Worm (Caenorhabditis elegans) whole organism, young adult: ENCODE data around the gene slo-2.
A peak's percentile ranks its signal among the peaks of the same experiment; 100 is the strongest.

Experiments used
- B0336.3 ChIP-seq: fragments of 200-800 bp; sonication (Bioruptor generic); IDR thresholded peaks from 2 replicates; pipeline ENCODE4 v1.3.6; 2022; ENCODE audit warnings: missing genetic modification characterization, missing compliant biosample characterization
- C06A6.2 ChIP-seq: fragments of 200-800 bp; sonication (Bioruptor generic); conservative IDR thresholded peaks from 2 replicates; pipeline ENCODE4 v1.3.6; 2022; ENCODE audit warnings: missing genetic modification characterization, missing compliant biosample characterization
- D2030.7 ChIP-seq: fragments of 200-800 bp; sonication (Bioruptor generic); IDR thresholded peaks from 2 replicates; pipeline ENCODE4 v1.3.6; 2022; ENCODE audit warnings: missing genetic modification reagents, missing genetic modification characterization, missing compliant biosample characterization
- F39B2.1 ChIP-seq: fragments of 200-800 bp; sonication (Bioruptor generic); IDR thresholded peaks from 2 replicates; pipeline ENCODE4 v1.3.6; 2022; ENCODE audit warnings: missing genetic modification reagents, missing genetic modification characterization, missing compliant biosample characterization
- F49E8.2 ChIP-seq: sonication (generic microtip); optimal IDR thresholded peaks from 3 replicates; lab custom pipeline; 2017; ENCODE audit warnings: missing genetic modification characterization, mild to moderate bottlenecking, missing compliant biosample characterization, antibody characterized with exemption, moderate library complexity; ENCODE audit not compliant: insufficient read depth
- F55B11.4 ChIP-seq: sonication (generic microtip); optimal IDR thresholded peaks from 2 replicates; lab custom pipeline; 2016; ENCODE audit warnings: missing compliant biosample characterization, missing genetic modification characterization, borderline replicate concordance; ENCODE audit not compliant: insufficient read depth
- F57C9.4 ChIP-seq: sonication (generic microtip); optimal IDR thresholded peaks from 2 replicates; lab custom pipeline; 2017; ENCODE audit warnings: mild to moderate bottlenecking, missing genetic modification characterization, missing compliant biosample characterization
- Y53G8AR.9 ChIP-seq: fragments of 200-800 bp; sonication (Bioruptor generic); conservative IDR thresholded peaks from 2 replicates; pipeline ENCODE4 v1.3.6; 2022; ENCODE audit warnings: missing genetic modification reagents, missing genetic modification characterization, missing compliant biosample characterization
- Y79H2A.3 ChIP-seq: fragments of 200-800 bp; sonication (Bioruptor generic); conservative IDR thresholded peaks from 2 replicates; pipeline ENCODE4 v1.3.6; 2022; ENCODE audit warnings: missing genetic modification reagents, missing genetic modification characterization, missing compliant biosample characterization
- atf-7 ChIP-seq: sonication (generic microtip); optimal IDR thresholded peaks from 2 replicates; lab custom pipeline; 2017; ENCODE audit warnings: mild to moderate bottlenecking, missing genetic modification characterization, missing compliant biosample characterization
- athp-1 ChIP-seq: sonication (generic microtip); optimal IDR thresholded peaks from 2 replicates; lab custom pipeline; 2017; ENCODE audit warnings: mild to moderate bottlenecking, missing genetic modification characterization, missing compliant biosample characterization
- attf-3 ChIP-seq: fragments of 200-800 bp; sonication (Bioruptor generic); conservative IDR thresholded peaks from 2 replicates; pipeline ENCODE4 v1.3.6; 2022; ENCODE audit warnings: missing genetic modification reagents, missing genetic modification characterization, missing compliant biosample characterization
- attf-6 ChIP-seq: fragments of 200-800 bp; sonication (Bioruptor generic); IDR thresholded peaks from 2 replicates; pipeline ENCODE4 v1.3.6; 2022; ENCODE audit warnings: missing genetic modification reagents, missing genetic modification characterization, missing compliant biosample characterization
- cebp-1 ChIP-seq, 2 experiments: fragments of 200-800 bp in 1 of 2; sonication (Bioruptor generic) in 1 of 2; sonication (generic microtip) in 1 of 2; IDR thresholded peaks in 1 of 2; optimal IDR thresholded peaks in 1 of 2; 2 replicates each; pipeline versions ENCODE4 v1.3.6 to Lab custom; 2017 to 2022; ENCODE audit warnings: missing compliant biosample characterization in 2 of 2, missing genetic modification characterization in 2 of 2, mild to moderate bottlenecking in 1 of 2, missing genetic modification reagents in 1 of 2, moderate library complexity in 1 of 2
- ceh-79 ChIP-seq: sonication (generic microtip); optimal IDR thresholded peaks from 2 replicates; lab custom pipeline; 2017; ENCODE audit warnings: mild to moderate bottlenecking, missing genetic modification characterization, missing compliant biosample characterization
- dox-1 ChIP-seq: fragments of 200-800 bp; sonication (Bioruptor generic); IDR thresholded peaks from 2 replicates; pipeline ENCODE4 v1.3.6; 2022; ENCODE audit warnings: missing genetic modification reagents, missing genetic modification characterization, missing compliant biosample characterization
- efl-1 ChIP-seq: fragments of 150-350 bp; optimal IDR thresholded peaks from 2 replicates; lab custom pipeline; 2014; ENCODE audit warnings: missing biosample characterization, missing genetic modification reagents, missing genetic modification characterization
- ekl-4 ChIP-seq: fragments of 200-800 bp; sonication (Bioruptor generic); IDR thresholded peaks from 2 replicates; pipeline ENCODE4 v1.3.6; 2022; ENCODE audit warnings: missing genetic modification reagents, missing genetic modification characterization, missing compliant biosample characterization
- him-1 ChIP-seq: sonication (generic microtip); optimal IDR thresholded peaks from 2 replicates; lab custom pipeline; 2016; ENCODE audit warnings: missing genotype, missing genetic modification reagents, missing genetic modification characterization, missing compliant biosample characterization
- hlh-12 ChIP-seq: sonication (generic microtip); optimal IDR thresholded peaks from 2 replicates; lab custom pipeline; 2016; ENCODE audit warnings: missing genetic modification characterization, missing compliant biosample characterization
- lag-1 ChIP-seq: fragments of 200-800 bp; sonication (Bioruptor generic); IDR thresholded peaks from 2 replicates; pipeline ENCODE4 v1.3.6; 2022; ENCODE audit warnings: missing genetic modification reagents, missing genetic modification characterization, missing compliant biosample characterization
- let-607 ChIP-seq, 2 experiments: fragments of 200-800 bp in 1 of 2; sonication (Bioruptor generic) in 1 of 2; sonication (generic microtip) in 1 of 2; optimal IDR thresholded peaks; 2 replicates each; lab custom pipeline; 2016 to 2018; ENCODE audit warnings: mild to moderate bottlenecking in 2 of 2, missing compliant biosample characterization in 2 of 2, missing genetic modification characterization in 2 of 2, moderate library complexity in 2 of 2, missing genotype in 1 of 2
- lin-26 ChIP-seq: fragments of 200-800 bp; sonication (Bioruptor generic); IDR thresholded peaks from 2 replicates; pipeline ENCODE4 v1.3.6; 2022; ENCODE audit warnings: missing genetic modification reagents, missing genetic modification characterization, missing compliant biosample characterization
- lin-40 ChIP-seq: sonication (generic microtip); optimal IDR thresholded peaks from 2 replicates; lab custom pipeline; 2016; ENCODE audit warnings: missing genetic modification characterization, mild to moderate bottlenecking, missing compliant biosample characterization, missing genotype, missing genetic modification reagents
- madf-10 ChIP-seq: sonication (generic microtip); optimal IDR thresholded peaks from 2 replicates; lab custom pipeline; 2016; ENCODE audit warnings: mild to moderate bottlenecking, missing genetic modification characterization, missing compliant biosample characterization
- madf-8 ChIP-seq: fragments of 200-800 bp; sonication (Bioruptor generic); conservative IDR thresholded peaks from 2 replicates; pipeline ENCODE4 v1.3.6; 2022; ENCODE audit warnings: missing genetic modification reagents, missing genetic modification characterization, missing compliant biosample characterization
- nfyb-1 ChIP-seq: fragments of 200-800 bp; sonication (Bioruptor generic); IDR thresholded peaks from 2 replicates; pipeline ENCODE4 v1.3.6; 2022; ENCODE audit warnings: missing genetic modification reagents, missing genetic modification characterization, missing compliant biosample characterization
- nhr-120 ChIP-seq: fragments of 200-800 bp; sonication (Bioruptor generic); IDR thresholded peaks from 2 replicates; pipeline ENCODE4 v1.3.6; 2022; ENCODE audit warnings: missing genetic modification characterization, missing compliant biosample characterization
- nhr-80 ChIP-seq: sonication (generic microtip); optimal IDR thresholded peaks from 2 replicates; lab custom pipeline; 2016; ENCODE audit warnings: missing genetic modification characterization, missing compliant biosample characterization
- nhr-90 ChIP-seq: sonication (generic microtip); optimal IDR thresholded peaks from 2 replicates; lab custom pipeline; 2016; ENCODE audit warnings: missing genotype, mild to moderate bottlenecking, missing genetic modification characterization, missing compliant biosample characterization
- rcor-1 ChIP-seq: fragments of 200-800 bp; sonication (Bioruptor generic); IDR thresholded peaks from 2 replicates; pipeline ENCODE4 v1.3.6; 2022; ENCODE audit warnings: missing genetic modification reagents, missing genetic modification characterization, missing compliant biosample characterization
- rec-8 ChIP-seq, 2 experiments: sonication (generic microtip); optimal IDR thresholded peaks; 2 replicates each; lab custom pipeline; 2016; ENCODE audit warnings: mild to moderate bottlenecking in 2 of 2, missing genetic modification characterization in 2 of 2, missing genetic modification reagents in 2 of 2, missing genotype in 2 of 2, missing biosample characterization in 1 of 2, missing compliant biosample characterization in 1 of 2, moderate library complexity in 1 of 2
- rpc-1 ChIP-seq, 2 experiments: fragments of 150-350 bp in 1 of 2; sonication (generic microtip) in 1 of 2; optimal IDR thresholded peaks; 2 replicates each; lab custom pipeline; 2014 to 2018; ENCODE audit warnings: missing biosample characterization in 1 of 2, missing genetic modification characterization in 1 of 2, missing genetic modification reagents in 1 of 2, missing genotype in 1 of 2
- snpc-3.4 ChIP-seq: sonication (generic microtip); optimal IDR thresholded peaks from 2 replicates; lab custom pipeline; 2017; ENCODE audit warnings: missing genetic modification characterization, mild to moderate bottlenecking, missing compliant biosample characterization, antibody characterized with exemption, moderate library complexity, missing genotype, missing genetic modification reagents
- sptf-2 ChIP-seq: fragments of 200-800 bp; sonication (Bioruptor generic); optimal IDR thresholded peaks from 2 replicates; lab custom pipeline; 2018; ENCODE audit warnings: mild to moderate bottlenecking, missing genetic modification characterization, missing compliant biosample characterization
- tbx-9 ChIP-seq: sonication (generic microtip); optimal IDR thresholded peaks from 2 replicates; lab custom pipeline; 2016; ENCODE audit warnings: borderline replicate concordance, missing genetic modification characterization, inconsistent platforms, missing compliant biosample characterization
- tlf-1 ChIP-seq: fragments of 200-800 bp; sonication (Bioruptor generic); optimal IDR thresholded peaks from 2 replicates; lab custom pipeline; 2018; ENCODE audit warnings: mild to moderate bottlenecking, missing genetic modification characterization, missing compliant biosample characterization
- unc-130 ChIP-seq: sonication (generic microtip); optimal IDR thresholded peaks from 2 replicates; lab custom pipeline; 2016; ENCODE audit warnings: missing genetic modification reagents, missing genetic modification characterization, missing compliant biosample characterization
- unc-62 ChIP-seq: fragments of 150-350 bp; optimal IDR thresholded peaks from 2 replicates; lab custom pipeline; 2014; ENCODE audit warnings: missing biosample characterization, missing genetic modification reagents, missing genetic modification characterization

The slo-2 gene

ce11 chrX:11427550-11427949, 21.8 kb upstream of the slo-2 start:
- no peak for TF ChIP-seq tbx-9
- no peak for TF ChIP-seq madf-8 (GFP tag; lab: Robert Waterston, UW)
- TF ChIP-seq athp-1 (tag; lab: Kevin White, UChicago), result no peak
- no peak for TF ChIP-seq sptf-2 (GFP tag; lab: Kevin White, UChicago)
- TF ChIP-seq rcor-1 (GFP tag; lab: Robert Waterston, UW), result no peak
- no peak for TF ChIP-seq attf-3 (GFP tag; lab: Robert Waterston, UW)
- no peak for TF ChIP-seq nhr-80 (tag; lab: Kevin White, UChicago)
- TF ChIP-seq F55B11.4 (tag; lab: Kevin White, UChicago), result no peak
- TF ChIP-seq unc-62 (GFP tag; lab: Kevin White, UChicago), result no peak
- no peak for TF ChIP-seq lag-1
- no peak for TF ChIP-seq nhr-120 (GFP tag; lab: Robert Waterston, UW)
- no peak for TF ChIP-seq dox-1 (GFP tag; lab: Robert Waterston, UW)
- no peak for TF ChIP-seq D2030.7 (GFP tag; lab: Robert Waterston, UW)
- no peak for TF ChIP-seq unc-130 (GFP tag; lab: Kevin White, UChicago)
- no peak for TF ChIP-seq atf-7 (tag; lab: Kevin White, UChicago)
- no peak for TF ChIP-seq nhr-90
- TF ChIP-seq attf-6 (GFP tag; lab: Robert Waterston, UW), result no peak
- TF ChIP-seq cebp-1 (GFP tag; IDR thresholded peaks at IDR 0.05; lab: Robert Waterston, UW), result no peak
- TF ChIP-seq cebp-1 (tag; optimal IDR thresholded peaks at IDR 0.05; lab: Kevin White, UChicago), result no peak

ce11 chrX:11426647-11427046, 20.9 kb upstream of the slo-2 start:
- TF ChIP-seq nhr-80 (tag; lab: Kevin White, UChicago) (peak; percentile 11), efl-1 (GFP tag; lab: Kevin White, UChicago) (no peak)

- TF ChIP-seq Y53G8AR.9 (GFP tag; lab: Robert Waterston, UW) (no peak), F49E8.2 (tag; lab: Kevin White, UChicago) (no peak), tlf-1 (GFP tag; lab: Kevin White, UChicago) (no peak)
Observed at ce11 chrX:11419988-11420387, 14.3 kb upstream of the slo-2 start, which contains the start of gene F46C3.6. Gene F46C3.6, minus strand, starts transcription at chrX:11420074.

ce11 chrX:11418667-11419066, 12.9 kb upstream of the slo-2 start, which contains the start of gene F46C3.2:
Gene F46C3.2, minus strand, starts transcription at chrX:11418767.
- TF ChIP-seq nhr-80 (tag; lab: Kevin White, UChicago), result peak; percentile 7
- TF ChIP-seq him-1 (tag; lab: Kevin White, UChicago), result no peak
- TF ChIP-seq, all 124 proteins: peak for 1

ce11 chrX:11414837-11415550, 9.3 kb upstream of the slo-2 start, which contains the start of gene pek-1:
Gene pek-1, minus strand, starts transcription at chrX:11414887.
- TF ChIP-seq efl-1 (GFP tag; lab: Kevin White, UChicago) (no peak), C06A6.2 (GFP tag; lab: Robert Waterston, UW) (no peak), Y79H2A.3 (GFP tag; lab: Robert Waterston, UW) (no peak), hlh-12 (tag; lab: Kevin White, UChicago) (no peak), lin-40 (peak; percentile 45), B0336.3 (GFP tag; lab: Robert Waterston, UW) (peak; percentile 44; the same call in 1 of the 2 replicates), madf-10 (tag; lab: Kevin White, UChicago) (peak; percentile 4), let-607 (tag; optimal IDR thresholded peaks at IDR 0.05; lab: Kevin White, UChicago) (peak; percentile 73 to 88), ekl-4 (GFP tag; lab: Robert Waterston, UW) (peak; percentile 10; the same call in 1 of the 2 replicates), rec-8 (tag; optimal IDR thresholded peaks at IDR 0.05; lab: Kevin White, UChicago) (no peak), nfyb-1 (GFP tag; lab: Robert Waterston, UW) (0 out of 2 replicates have a peak, but pooled peaks have one; percentile 31), F57C9.4 (tag; lab: Kevin White, UChicago) (no peak), rpc-1 (optimal IDR thresholded peaks at IDR 0.05; lab: Kevin White, UChicago) (peak; percentile 15), rpc-1 (tag; optimal IDR thresholded peaks at IDR 0.05; lab: Kevin White, UChicago) (no peak), ceh-79 (no peak), F39B2.1 (GFP tag; lab: Robert Waterston, UW) (no peak), lin-26 (GFP tag; lab: Robert Waterston, UW) (no peak), snpc-3.4 (no peak)
